Worm (Caenorhabditis elegans) whole organism, L1 larva: ENCODE results near the gene pho-8.

ENCODE experiments used
- C04F5.9 ChIP-seq: sonication (generic microtip); optimal IDR thresholded peaks from 2 replicates; lab custom pipeline; 2016; ENCODE audit warnings: missing genetic modification characterization, missing compliant biosample characterization
- C16A3.4 ChIP-seq: fragments of 150-350 bp; optimal IDR thresholded peaks from 2 replicates; lab custom pipeline; 2014; ENCODE audit warnings: missing biosample characterization, missing genetic modification characterization
- F16B12.6 ChIP-seq: fragments of 150-350 bp; optimal IDR thresholded peaks from 2 replicates; lab custom pipeline; 2014; ENCODE audit warnings: missing biosample characterization, missing genetic modification characterization
- Y116A8C.19 ChIP-seq: sonication (generic microtip); optimal IDR thresholded peaks from 2 replicates; lab custom pipeline; 2016; ENCODE audit warnings: missing compliant biosample characterization, missing genetic modification characterization, borderline replicate concordance
- aha-1 ChIP-seq: fragments of 150-350 bp; optimal IDR thresholded peaks from 2 replicates; lab custom pipeline; 2014; ENCODE audit warnings: missing biosample characterization, missing genetic modification characterization
- ama-1 ChIP-seq: fragments of 150-350 bp; optimal IDR thresholded peaks from 2 replicates; lab custom pipeline; 2014
- blmp-1 ChIP-seq: fragments of 150-350 bp; optimal IDR thresholded peaks from 2 replicates; lab custom pipeline; 2014; ENCODE audit warnings: missing biosample characterization, missing genetic modification characterization
- ceh-82 ChIP-seq, 3 experiments: fragments of 150-350 bp in 1 of 3; sonication (generic microtip) in 2 of 3; optimal IDR thresholded peaks; 2 replicates each; lab custom pipeline; 2014 to 2017; ENCODE audit warnings: missing biosample characterization in 3 of 3, missing genetic modification characterization in 3 of 3
- ceh-90 ChIP-seq: sonication (generic microtip); optimal IDR thresholded peaks from 2 replicates; lab custom pipeline; 2016; ENCODE audit warnings: missing genetic modification characterization, missing compliant biosample characterization
- dsc-1 ChIP-seq: sonication (generic microtip); optimal IDR thresholded peaks from 2 replicates; lab custom pipeline; 2016; ENCODE audit warnings: mild to moderate bottlenecking, missing genetic modification characterization, missing compliant biosample characterization
- efl-1 ChIP-seq, 4 experiments: fragments of 150-350 bp; optimal IDR thresholded peaks in 3 of 4; peaks in 1 of 4; 1 replicate in 1 of 4; 2 replicates in 3 of 4; lab custom pipeline; 2014; ENCODE audit warnings: missing biosample characterization in 2 of 4, missing genetic modification characterization in 2 of 4, missing genetic modification reagents in 2 of 4
- efl-3 ChIP-seq: fragments of 200-800 bp; sonication (Bioruptor generic); optimal IDR thresholded peaks from 2 replicates; lab custom pipeline; 2018; ENCODE audit warnings: mild to moderate bottlenecking, missing genetic modification characterization, missing compliant biosample characterization
- egl-27 ChIP-seq, 2 experiments: fragments of 150-350 bp in 1 of 2; sonication (generic microtip); optimal IDR thresholded peaks; 3 replicates each; lab custom pipeline; 2017 to 2018; ENCODE audit warnings: missing biosample characterization in 2 of 2, missing genetic modification characterization in 2 of 2, missing genetic modification reagents in 2 of 2
- elt-2 ChIP-seq: sonication (generic microtip); optimal IDR thresholded peaks from 2 replicates; lab custom pipeline; 2016; ENCODE audit warnings: missing genetic modification characterization, mild to moderate bottlenecking, inconsistent platforms, missing compliant biosample characterization, missing genetic modification reagents
- elt-3 ChIP-seq, 6 experiments: fragments of 150-350 bp in 1 of 6; sonication (generic microtip); optimal IDR thresholded peaks; 2 replicates each; lab custom pipeline; 2017 to 2018; ENCODE audit warnings: missing biosample characterization in 6 of 6, missing genetic modification characterization in 6 of 6, inconsistent platforms in 1 of 6
- fkh-10 ChIP-seq: sonication (generic microtip); optimal IDR thresholded peaks from 2 replicates; lab custom pipeline; 2017; ENCODE audit warnings: missing biosample characterization, missing genetic modification reagents, missing genetic modification characterization
- fkh-8 ChIP-seq: sonication (generic microtip); optimal IDR thresholded peaks from 2 replicates; lab custom pipeline; 2016; ENCODE audit warnings: mild to moderate bottlenecking, missing genetic modification characterization, missing compliant biosample characterization
- fos-1 ChIP-seq: fragments of 150-350 bp; optimal IDR thresholded peaks from 2 replicates; lab custom pipeline; 2014; ENCODE audit warnings: missing biosample characterization, missing genetic modification characterization
- grh-1 ChIP-seq: fragments of 200-800 bp; sonication (Bioruptor generic); IDR thresholded peaks from 2 replicates; pipeline ENCODE4 v1.3.6; 2022; ENCODE audit warnings: missing genetic modification reagents, missing genetic modification characterization, missing compliant biosample characterization
- irx-1 ChIP-seq: sonication (generic microtip); optimal IDR thresholded peaks from 2 replicates; lab custom pipeline; 2016; ENCODE audit warnings: missing genetic modification characterization, missing compliant biosample characterization
- jun-1 ChIP-seq: fragments of 150-350 bp; optimal IDR thresholded peaks from 2 replicates; lab custom pipeline; 2014; ENCODE audit warnings: missing biosample characterization, missing genetic modification reagents, missing genetic modification characterization
- lin-14 ChIP-seq: fragments of 200-800 bp; sonication (Bioruptor generic); optimal IDR thresholded peaks from 2 replicates; lab custom pipeline; 2018; ENCODE audit warnings: mild to moderate bottlenecking, missing genetic modification characterization, moderate library complexity, missing compliant biosample characterization
- lin-15B ChIP-seq: fragments of 150-350 bp; sonication (generic microtip); optimal IDR thresholded peaks from 3 replicates; lab custom pipeline; 2014; ENCODE audit warnings: missing biosample characterization, missing genetic modification characterization
- lin-35 ChIP-seq, 2 experiments: fragments of 150-350 bp; optimal IDR thresholded peaks; 2 replicates each; lab custom pipeline; 2014; ENCODE audit warnings: missing biosample characterization in 2 of 2, missing genetic modification characterization in 2 of 2, missing genetic modification reagents in 2 of 2
- lir-3 ChIP-seq: sonication (generic microtip); optimal IDR thresholded peaks from 2 replicates; lab custom pipeline; 2016; ENCODE audit warnings: mild to moderate bottlenecking, missing genetic modification characterization, moderate library complexity, missing compliant biosample characterization; ENCODE audit not compliant: poor library complexity
- lsy-2 ChIP-seq, 2 experiments: fragments of 150-350 bp; optimal IDR thresholded peaks; 2 replicates each; lab custom pipeline; 2014; ENCODE audit warnings: missing biosample characterization in 2 of 2, missing genetic modification characterization in 2 of 2
- mab-9 ChIP-seq: fragments of 200-800 bp; sonication (Bioruptor generic); IDR thresholded peaks from 2 replicates; pipeline ENCODE4 v1.3.6; 2022; ENCODE audit warnings: missing genetic modification reagents, missing genetic modification characterization, missing compliant biosample characterization
- mdl-1 ChIP-seq, 2 experiments: fragments of 150-350 bp; optimal IDR thresholded peaks; 2 replicates each; lab custom pipeline; 2014 to 2017; ENCODE audit warnings: missing biosample characterization in 2 of 2, missing genetic modification characterization in 2 of 2, inconsistent platforms in 1 of 2
- mef-2 ChIP-seq: fragments of 150-350 bp; optimal IDR thresholded peaks from 2 replicates; lab custom pipeline; 2014; ENCODE audit warnings: missing biosample characterization, missing genetic modification characterization
- nhr-11 ChIP-seq: fragments of 150-350 bp; optimal IDR thresholded peaks from 2 replicates; lab custom pipeline; 2014; ENCODE audit warnings: missing biosample characterization, missing genetic modification characterization
- nhr-20 ChIP-seq: sonication (generic microtip); optimal IDR thresholded peaks from 2 replicates; lab custom pipeline; 2016; ENCODE audit warnings: mild to moderate bottlenecking, missing genetic modification characterization, missing compliant biosample characterization
- nhr-237 ChIP-seq: fragments of 150-350 bp; optimal IDR thresholded peaks from 2 replicates; lab custom pipeline; 2014; ENCODE audit warnings: missing biosample characterization, missing genetic modification characterization
- nhr-28 ChIP-seq: fragments of 150-350 bp; optimal IDR thresholded peaks from 2 replicates; lab custom pipeline; 2014; ENCODE audit warnings: missing biosample characterization, missing genetic modification characterization
- nhr-47 ChIP-seq: sonication (generic microtip); optimal IDR thresholded peaks from 2 replicates; lab custom pipeline; 2016; ENCODE audit warnings: mild to moderate bottlenecking, missing genetic modification characterization, moderate library complexity, missing compliant biosample characterization
- nhr-77 ChIP-seq: fragments of 150-350 bp; optimal IDR thresholded peaks from 2 replicates; lab custom pipeline; 2014; ENCODE audit warnings: missing biosample characterization, missing genetic modification characterization
- nhr-85 ChIP-seq: sonication (generic microtip); peaks from one replicate; lab custom pipeline; 2016; ENCODE audit warnings: missing genetic modification characterization, inconsistent platforms, missing compliant biosample characterization
- pag-3 ChIP-seq: sonication (generic microtip); optimal IDR thresholded peaks from 2 replicates; lab custom pipeline; 2017; ENCODE audit warnings: missing genetic modification characterization, mild to moderate bottlenecking, missing compliant biosample characterization, antibody characterized with exemption, borderline replicate concordance; ENCODE audit not compliant: insufficient read depth
- snu-23 ChIP-seq: sonication (generic microtip); optimal IDR thresholded peaks from 2 replicates; lab custom pipeline; 2016; ENCODE audit warnings: missing genetic modification characterization, missing compliant biosample characterization
- sptf-1 ChIP-seq: fragments of 150-350 bp; optimal IDR thresholded peaks from 2 replicates; lab custom pipeline; 2014; ENCODE audit warnings: missing biosample characterization, missing genetic modification characterization
- sup-37 ChIP-seq: fragments of 200-800 bp; sonication (Bioruptor generic); optimal IDR thresholded peaks from 2 replicates; lab custom pipeline; 2018; ENCODE audit warnings: mild to moderate bottlenecking, missing genetic modification characterization, missing compliant biosample characterization
- swsn-7 ChIP-seq: sonication (generic microtip); optimal IDR thresholded peaks from 2 replicates; lab custom pipeline; 2016; ENCODE audit warnings: missing genetic modification characterization, missing compliant biosample characterization
- tlp-1 ChIP-seq: fragments of 150-350 bp; optimal IDR thresholded peaks from 2 replicates; lab custom pipeline; 2014; ENCODE audit warnings: missing biosample characterization, missing genetic modification characterization
- unc-130 ChIP-seq: fragments of 150-350 bp; optimal IDR thresholded peaks from 2 replicates; lab custom pipeline; 2017; ENCODE audit warnings: missing biosample characterization, missing genetic modification characterization, inconsistent platforms
- unc-30 ChIP-seq: sonication (generic microtip); optimal IDR thresholded peaks from 2 replicates; lab custom pipeline; 2017; ENCODE audit warnings: missing biosample characterization, missing genetic modification characterization
- unc-98 ChIP-seq: fragments of 200-800 bp; sonication (Bioruptor generic); IDR thresholded peaks from 2 replicates; pipeline ENCODE4 v1.3.6; 2022; ENCODE audit warnings: missing genetic modification characterization, missing compliant biosample characterization
- vab-15 ChIP-seq: sonication (generic microtip); optimal IDR thresholded peaks from 2 replicates; lab custom pipeline; 2017; ENCODE audit warnings: missing genotype, mild to moderate bottlenecking, missing genetic modification characterization, missing compliant biosample characterization
- zag-1 ChIP-seq: fragments of 150-350 bp; optimal IDR thresholded peaks from 2 replicates; lab custom pipeline; 2014; ENCODE audit warnings: missing biosample characterization, missing genetic modification characterization
- zip-4 ChIP-seq: fragments of 200-800 bp; sonication (Bioruptor generic); optimal IDR thresholded peaks from 2 replicates; lab custom pipeline; 2018; ENCODE audit warnings: mild to moderate bottlenecking, missing genetic modification characterization, moderate library complexity, missing compliant biosample characterization

The pho-8 gene

DNA sequence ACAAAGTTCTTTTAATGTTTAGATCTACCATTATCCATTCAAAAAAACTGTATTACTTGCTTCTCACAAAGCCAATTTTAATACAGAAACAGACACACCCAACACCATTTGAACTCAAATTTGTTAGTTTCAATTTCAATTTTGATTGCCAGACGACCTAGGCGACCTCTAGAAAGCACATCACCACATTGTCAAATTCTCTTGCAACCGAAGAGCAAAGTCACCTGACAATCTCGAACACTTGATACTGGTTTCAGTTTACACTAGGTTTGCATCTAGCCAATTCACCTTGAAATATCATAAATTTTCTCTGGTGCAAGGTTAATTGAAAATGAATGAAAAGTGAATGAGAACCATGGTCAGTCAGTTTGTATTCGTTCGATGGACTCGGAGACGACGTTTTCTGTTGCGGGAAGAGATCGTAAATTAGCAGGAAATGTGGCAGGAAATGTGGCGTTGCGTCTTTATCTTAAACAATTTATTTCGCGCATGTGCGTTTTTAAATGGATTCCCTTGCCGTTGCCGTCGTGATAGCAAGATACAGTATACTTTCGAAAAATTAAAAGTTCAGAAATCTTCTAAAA, 36.1 kb upstream of the pho-8 start:
- TF ChIP-seq nhr-77 (tag; lab: Kevin White, UChicago) (no peak), fkh-8 (tag; lab: Kevin White, UChicago) (no peak), nhr-47 (no peak), unc-30 (no peak), efl-1 (optimal IDR thresholded peaks at IDR 0.05; lab: Kevin White, UChicago) (no peak), efl-1 (GFP tag; optimal IDR thresholded peaks at IDR 0.05 in 1 of 2; lab: Kevin White, UChicago) (peak in 1 of 2 experiments; percentile 93), lir-3 (tag; lab: Kevin White, UChicago) (no peak), mef-2 (tag; lab: Kevin White, UChicago) (no peak), pag-3 (no peak), lin-14 (GFP tag; lab: Kevin White, UChicago) (peak; percentile 27), nhr-85 (tag; lab: Kevin White, UChicago) (peak; percentile 46), nhr-20 (tag; lab: Kevin White, UChicago) (peak; percentile 46), unc-98 (GFP tag; lab: Robert Waterston, UW) (no peak), lin-35 (GFP tag; optimal IDR thresholded peaks at IDR 0.05; lab: Kevin White, UChicago) (no peak), fos-1 (no peak), C04F5.9 (tag; lab: Kevin White, UChicago) (no peak), unc-130 (tag; lab: Kevin White, UChicago) (no peak), elt-2 (no peak), blmp-1 (tag; lab: Kevin White, UChicago) (peak; percentile 60), elt-3 (tag; optimal IDR thresholded peaks at IDR 0.05; lab: Kevin White, UChicago) (no peak), zag-1 (tag; lab: Kevin White, UChicago) (no peak), efl-3 (no peak), dsc-1 (tag; lab: Kevin White, UChicago) (no peak), swsn-7 (no peak), Y116A8C.19 (tag; lab: Kevin White, UChicago) (no peak), irx-1 (tag; lab: Kevin White, UChicago) (no peak), mab-9 (GFP tag; lab: Robert Waterston, UW) (no peak), tlp-1 (tag; lab: Kevin White, UChicago) (no peak), nhr-237 (tag; lab: Kevin White, UChicago) (no peak), nhr-11 (tag; lab: Kevin White, UChicago) (no peak)
- TF ChIP-seq, all 84 proteins: peak for 5

DNA sequence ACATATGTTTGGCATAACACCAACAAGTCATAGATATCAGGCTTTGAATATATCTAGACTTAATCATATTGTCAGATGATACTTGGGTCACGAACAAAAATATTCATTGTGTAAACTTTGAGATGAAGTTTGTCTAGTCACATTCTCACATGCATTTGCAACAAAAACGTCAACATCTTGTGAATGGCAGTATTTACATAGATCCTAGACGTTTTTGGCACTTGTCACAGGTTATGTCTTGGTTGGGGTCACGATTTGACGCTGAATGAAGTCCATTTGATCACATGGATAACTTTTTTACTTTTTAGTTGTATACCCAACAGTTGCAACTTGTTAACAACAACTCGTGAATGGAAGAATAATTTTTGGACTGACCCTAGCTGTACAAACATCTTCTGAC, 35.1 kb upstream of the pho-8 start:
- TF ChIP-seq C04F5.9 (tag; lab: Kevin White, UChicago) (no peak), jun-1 (tag; lab: Kevin White, UChicago) (no peak), nhr-85 (tag; lab: Kevin White, UChicago) (peak; percentile 74), pag-3 (peak; percentile 77), sptf-1 (no peak), elt-2 (no peak), vab-15 (no peak), F16B12.6 (no peak), mdl-1 (tag; optimal IDR thresholded peaks at IDR 0.05; lab: Kevin White, UChicago) (no peak), lir-3 (tag; lab: Kevin White, UChicago) (peak; percentile 20), zag-1 (tag; lab: Kevin White, UChicago) (no peak), ceh-90 (tag; lab: Kevin White, UChicago) (no peak), sup-37 (GFP tag; lab: Kevin White, UChicago) (no peak), lsy-2 (tag; optimal IDR thresholded peaks at IDR 0.05; lab: Kevin White, UChicago) (no peak), lin-35 (GFP tag; optimal IDR thresholded peaks at IDR 0.05; lab: Kevin White, UChicago) (peak in 1 of 2 experiments; percentile 53), nhr-28 (no peak), grh-1 (GFP tag; lab: Robert Waterston, UW) (no peak), elt-3 (tag; optimal IDR thresholded peaks at IDR 0.05; lab: Kevin White, UChicago) (peak in 1 of 6 experiments; percentile 19), fkh-8 (tag; lab: Kevin White, UChicago) (no peak), snu-23 (GFP tag; lab: Kevin White, UChicago) (peak; percentile 21), unc-130 (tag; lab: Kevin White, UChicago) (no peak), aha-1 (tag; lab: Kevin White, UChicago) (no peak), nhr-77 (tag; lab: Kevin White, UChicago) (no peak), ama-1 (lab: Kevin White, UChicago) (no peak), Y116A8C.19 (tag; lab: Kevin White, UChicago) (no peak), lin-14 (GFP tag; lab: Kevin White, UChicago) (peak; percentile 24), dsc-1 (tag; lab: Kevin White, UChicago) (no peak), fkh-10 (no peak), C16A3.4 (tag; lab: Kevin White, UChicago) (no peak), blmp-1 (tag; lab: Kevin White, UChicago) (no peak), ceh-82 (tag; optimal IDR thresholded peaks at IDR 0.05; lab: Kevin White, UChicago) (no peak), lin-15B (tag; lab: Kevin White, UChicago) (no peak), nhr-20 (tag; lab: Kevin White, UChicago) (peak; percentile 67), zip-4 (GFP tag; lab: Kevin White, UChicago) (no peak), egl-27 (tag; optimal IDR thresholded peaks at IDR 0.05; lab: Kevin White, UChicago) (no peak)
